Fruit fly (Drosophila melanogaster): Measurements from ENCODE around the gene CG7126.
A peak's percentile ranks its signal among the peaks of the same experiment; 100 is the strongest.

The CG7126 gene

dm6 chr3R:18274328-18275098, 28.1 kb downstream of the CG7126 start, which contains the start of the genes Vps39 and eIF1A (continued):
- no peak for TF ChIP-seq toy (GFP tag; IDR thresholded peaks at IDR 0.05)
- TF ChIP-seq Opbp (GFP tag; IDR thresholded peaks at IDR 0.05; ENCODE audit: partially characterized antibody) = peak; percentile 69
- TF ChIP-seq aop (GFP tag; IDR thresholded peaks at IDR 0.05) = no peak
- TF ChIP-seq Side (GFP tag; optimal IDR thresholded peaks at IDR 0.05) = no peak
- TF ChIP-seq E2f2 (GFP tag; IDR thresholded peaks at IDR 0.05) = no peak; the same call in 1 of the 2 replicates
- peak; percentile 41 for TF ChIP-seq CG15696 (tag; optimal IDR thresholded peaks at IDR 0.05)
- TF ChIP-seq Oli (tag; optimal IDR thresholded peaks at IDR 0.05) = no peak
- TF ChIP-seq D (optimal IDR thresholded peaks at IDR 0.05) = peak; percentile 72
- TF ChIP-seq D (GFP tag; optimal IDR thresholded peaks at IDR 0.05) = no peak
- TF ChIP-seq fd102C (GFP tag; optimal IDR thresholded peaks at IDR 0.05) = no peak
- TF ChIP-seq CG14860 (GFP tag; IDR thresholded peaks at IDR 0.05; ENCODE audit: partially characterized antibody) = peak; percentile 87
- no peak for TF ChIP-seq CG8765 (GFP tag; IDR thresholded peaks at IDR 0.05)
- TF ChIP-seq lmd (GFP tag; IDR thresholded peaks at IDR 0.05) = no peak
- no peak for TF ChIP-seq grau (tag; optimal IDR thresholded peaks at IDR 0.05)
- TF ChIP-seq Fer3 (tag; optimal IDR thresholded peaks at IDR 0.05) = no peak
- TF ChIP-seq Lpt (GFP tag; optimal IDR thresholded peaks at IDR 0.05) = no peak
- TF ChIP-seq Max (GFP tag; optimal IDR thresholded peaks at IDR 0.05) = peak; percentile 71
- no peak for TF ChIP-seq kah (GFP tag; optimal IDR thresholded peaks at IDR 0.05)
- TF ChIP-seq dpn (GFP tag; optimal IDR thresholded peaks at IDR 0.05) = peak; percentile 33 to 43
- TF ChIP-seq Stat92E (GFP tag; optimal IDR thresholded peaks at IDR 0.05) = no peak
- peak; percentile 37; the same call in 1 of the 2 replicates for TF ChIP-seq CG6689 (GFP tag; IDR thresholded peaks at IDR 0.05)
- TF ChIP-seq CHES-1-like (GFP tag; optimal IDR thresholded peaks at IDR 0.05) = peak; percentile 11
- TF ChIP-seq ERR (GFP tag; optimal IDR thresholded peaks at IDR 0.05) = no peak
- TF ChIP-seq gsb (GFP tag; IDR thresholded peaks at IDR 0.05) = no peak
- TF ChIP-seq sima (GFP tag; optimal IDR thresholded peaks at IDR 0.05) = no peak
- 0 out of 3 replicates have a peak, but pooled peaks have one; percentile 9 for TF ChIP-seq otp (GFP tag; IDR thresholded peaks at IDR 0.05)
- no peak for TF ChIP-seq CG16815 (GFP tag; optimal IDR thresholded peaks at IDR 0.05)
- TF ChIP-seq CG34376 (GFP tag; optimal IDR thresholded peaks at IDR 0.05) = no peak
- no peak for TF ChIP-seq Lim3 (GFP tag; IDR thresholded peaks at IDR 0.05)
- TF ChIP-seq esg (GFP tag; conservative IDR thresholded peaks at IDR 0.05) = no peak
- peak; percentile 5 for TF ChIP-seq CG33213 (GFP tag; optimal IDR thresholded peaks at IDR 0.05)
- no peak for TF ChIP-seq sd (tag; optimal IDR thresholded peaks at IDR 0.05)
- no peak for TF ChIP-seq tio (GFP tag; optimal IDR thresholded peaks at IDR 0.05)
- no peak for TF ChIP-seq CG12299 (tag; optimal IDR thresholded peaks at IDR 0.05)
- TF ChIP-seq hbn (GFP tag; IDR thresholded peaks at IDR 0.05; ENCODE audit: partially characterized antibody) = peak; percentile 81
- no peak for TF ChIP-seq CG10565 (GFP tag; optimal IDR thresholded peaks at IDR 0.05)
- no peak for TF ChIP-seq CG5245 (GFP tag; optimal IDR thresholded peaks at IDR 0.05)
- TF ChIP-seq CG31388 (GFP tag; optimal IDR thresholded peaks at IDR 0.05) = no peak
- no peak for TF ChIP-seq CG15479 (GFP tag; optimal IDR thresholded peaks at IDR 0.05)
- TF ChIP-seq Vsx1 (GFP tag; optimal IDR thresholded peaks at IDR 0.05) = no peak
- no peak for TF ChIP-seq h (optimal IDR thresholded peaks at IDR 0.05)
- no peak for TF ChIP-seq CG10462 (GFP tag; optimal IDR thresholded peaks at IDR 0.05)
- peak; percentile 57 for TF ChIP-seq CG30020 (tag; optimal IDR thresholded peaks at IDR 0.05)
- peak; percentile 42 for TF ChIP-seq zen (tag; optimal IDR thresholded peaks at IDR 0.05)
- peak; percentile 93 for TF ChIP-seq HLH4C (GFP tag; IDR thresholded peaks at IDR 0.05; ENCODE audit: partially characterized antibody)
- TF ChIP-seq jigr1 (GFP tag; IDR thresholded peaks at IDR 0.05) = no peak
- no peak for TF ChIP-seq Mes4 (GFP tag; optimal IDR thresholded peaks at IDR 0.05)
- TF ChIP-seq dimm (GFP tag; IDR thresholded peaks at IDR 0.05) = no peak
- TF ChIP-seq C15 (GFP tag; IDR thresholded peaks at IDR 0.05) = no peak
- no peak for TF ChIP-seq pita (GFP tag; optimal IDR thresholded peaks at IDR 0.05)
